Worm (Caenorhabditis elegans) whole organism, L2 larva: ENCODE results near the gene grl-25.

Experiments used
- C34F6.9 ChIP-seq: fragments of 150-350 bp; optimal IDR thresholded peaks from 2 replicates; lab custom pipeline; 2014; ENCODE audit warnings: missing biosample characterization, missing genetic modification characterization
- R02D3.7 ChIP-seq: fragments of 150-350 bp; optimal IDR thresholded peaks from 2 replicates; lab custom pipeline; 2014; ENCODE audit warnings: missing biosample characterization, missing genetic modification characterization
- Y55F3AM.14 ChIP-seq: fragments of 200-800 bp; sonication (Bioruptor generic); optimal IDR thresholded peaks from 2 replicates; lab custom pipeline; 2018; ENCODE audit warnings: mild to moderate bottlenecking, missing genetic modification characterization, missing compliant biosample characterization
- alr-1 ChIP-seq: fragments of 150-350 bp; optimal IDR thresholded peaks from 2 replicates; lab custom pipeline; 2014; ENCODE audit warnings: missing biosample characterization, missing genetic modification characterization
- ama-1 ChIP-seq: fragments of 150-350 bp; optimal IDR thresholded peaks from 2 replicates; lab custom pipeline; 2018; ENCODE audit warnings: inconsistent platforms
- blmp-1 ChIP-seq: sonication (generic microtip); optimal IDR thresholded peaks from 2 replicates; lab custom pipeline; 2017; ENCODE audit warnings: missing genetic modification characterization, mild to moderate bottlenecking, missing compliant biosample characterization, antibody characterized with exemption, moderate library complexity; ENCODE audit not compliant: insufficient read depth
- ceh-16 ChIP-seq: fragments of 150-350 bp; optimal IDR thresholded peaks from 2 replicates; lab custom pipeline; 2014; ENCODE audit warnings: missing biosample characterization, missing genetic modification characterization
- ceh-82 ChIP-seq: fragments of 150-350 bp; optimal IDR thresholded peaks from 2 replicates; lab custom pipeline; 2014; ENCODE audit warnings: missing biosample characterization, missing genetic modification characterization
- crh-2 ChIP-seq: sonication (generic microtip); optimal IDR thresholded peaks from 2 replicates; lab custom pipeline; 2017; ENCODE audit warnings: missing biosample characterization, missing genetic modification characterization
- egl-27 ChIP-seq: sonication (generic microtip); optimal IDR thresholded peaks from 3 replicates; lab custom pipeline; 2017; ENCODE audit warnings: missing biosample characterization, missing genetic modification reagents, missing genetic modification characterization
- elt-3 ChIP-seq: sonication (generic microtip); optimal IDR thresholded peaks from 2 replicates; lab custom pipeline; 2017; ENCODE audit warnings: missing biosample characterization, missing genetic modification characterization
- fos-1 ChIP-seq: fragments of 150-350 bp; optimal IDR thresholded peaks from 2 replicates; lab custom pipeline; 2014; ENCODE audit warnings: missing biosample characterization, missing genetic modification characterization
- gmeb-1 ChIP-seq: fragments of 150-350 bp; optimal IDR thresholded peaks from 2 replicates; lab custom pipeline; 2014; ENCODE audit warnings: missing biosample characterization, missing genetic modification characterization
- lin-11 ChIP-seq: fragments of 150-350 bp; sonication (generic microtip); optimal IDR thresholded peaks from 2 replicates; lab custom pipeline; 2014; ENCODE audit warnings: missing biosample characterization, missing genetic modification characterization, inconsistent platforms, mixed read lengths
- lin-13 ChIP-seq: fragments of 150-350 bp; optimal IDR thresholded peaks from 2 replicates; lab custom pipeline; 2014; ENCODE audit warnings: missing biosample characterization, missing genetic modification reagents, missing genetic modification characterization
- lin-39 ChIP-seq: fragments of 150-350 bp; optimal IDR thresholded peaks from 2 replicates; lab custom pipeline; 2014; ENCODE audit warnings: missing biosample characterization, missing genetic modification reagents, missing genetic modification characterization
- lsy-2 ChIP-seq, 2 experiments: fragments of 150-350 bp in 1 of 2; sonication (generic microtip) in 1 of 2; optimal IDR thresholded peaks; 2 replicates each; lab custom pipeline; 2014 to 2017; ENCODE audit warnings: missing biosample characterization in 2 of 2, missing genetic modification characterization in 2 of 2
- mab-5 ChIP-seq: fragments of 150-350 bp; optimal IDR thresholded peaks from 2 replicates; lab custom pipeline; 2014; ENCODE audit warnings: missing biosample characterization, missing genetic modification characterization
- mbf-1 ChIP-seq: sonication (generic microtip); optimal IDR thresholded peaks from 2 replicates; lab custom pipeline; 2017; ENCODE audit warnings: missing biosample characterization, missing genetic modification characterization
- mdl-1 ChIP-seq, 2 experiments: fragments of 150-350 bp in 1 of 2; sonication (generic microtip) in 1 of 2; optimal IDR thresholded peaks; 2 replicates each; lab custom pipeline; 2017; ENCODE audit warnings: missing biosample characterization in 2 of 2, missing genetic modification characterization in 2 of 2
- nhr-10 ChIP-seq: sonication (generic microtip); optimal IDR thresholded peaks from 2 replicates; lab custom pipeline; 2017; ENCODE audit warnings: missing biosample characterization, missing genetic modification characterization
- nhr-11 ChIP-seq: fragments of 150-350 bp; optimal IDR thresholded peaks from 2 replicates; lab custom pipeline; 2014; ENCODE audit warnings: missing biosample characterization, missing genetic modification characterization
- nhr-12 ChIP-seq: fragments of 150-350 bp; optimal IDR thresholded peaks from 2 replicates; lab custom pipeline; 2014; ENCODE audit warnings: missing biosample characterization, missing genetic modification characterization
- nhr-129 ChIP-seq: fragments of 150-350 bp; optimal IDR thresholded peaks from 2 replicates; lab custom pipeline; 2014; ENCODE audit warnings: missing biosample characterization, missing genetic modification characterization
- nhr-21 ChIP-seq: fragments of 150-350 bp; optimal IDR thresholded peaks from 2 replicates; lab custom pipeline; 2014; ENCODE audit warnings: missing biosample characterization, missing genetic modification characterization
- nhr-237 ChIP-seq: fragments of 150-350 bp; optimal IDR thresholded peaks from 2 replicates; lab custom pipeline; 2014; ENCODE audit warnings: missing biosample characterization, missing genetic modification characterization
- nhr-25 ChIP-seq: fragments of 150-350 bp; sonication (generic microtip); optimal IDR thresholded peaks from 3 replicates; lab custom pipeline; 2014; ENCODE audit warnings: missing biosample characterization, missing genetic modification characterization
- peb-1 ChIP-seq: fragments of 150-350 bp; optimal IDR thresholded peaks from 2 replicates; lab custom pipeline; 2014; ENCODE audit warnings: missing biosample characterization, missing genetic modification characterization
- sem-4 ChIP-seq: fragments of 150-350 bp; optimal IDR thresholded peaks from 2 replicates; lab custom pipeline; 2014; ENCODE audit warnings: missing biosample characterization, missing genetic modification reagents, missing genetic modification characterization
- sma-3 ChIP-seq: sonication (generic microtip); optimal IDR thresholded peaks from 2 replicates; lab custom pipeline; 2016; ENCODE audit warnings: missing genetic modification reagents, missing genetic modification characterization, missing compliant biosample characterization
- sma-9 ChIP-seq, 2 experiments: fragments of 150-350 bp in 1 of 2; sonication (generic microtip) in 1 of 2; optimal IDR thresholded peaks; 2 replicates each; lab custom pipeline; 2014 to 2016; ENCODE audit warnings: missing genetic modification characterization in 2 of 2, mild to moderate bottlenecking in 1 of 2, missing biosample characterization in 1 of 2, missing compliant biosample characterization in 1 of 2, missing genetic modification reagents in 1 of 2, moderate library complexity in 1 of 2
- snpc-4 ChIP-seq: fragments of 150-350 bp; optimal IDR thresholded peaks from 2 replicates; lab custom pipeline; 2014; ENCODE audit warnings: missing biosample characterization, missing genetic modification characterization
- unc-39 ChIP-seq: fragments of 150-350 bp; optimal IDR thresholded peaks from 2 replicates; lab custom pipeline; 2014; ENCODE audit warnings: missing biosample characterization, missing genetic modification characterization
- unc-55 ChIP-seq: fragments of 150-350 bp; sonication (generic microtip); optimal IDR thresholded peaks from 3 replicates; lab custom pipeline; 2014; ENCODE audit warnings: missing biosample characterization, missing genetic modification reagents, missing genetic modification characterization
- unc-62 ChIP-seq: fragments of 150-350 bp; optimal IDR thresholded peaks from 2 replicates; lab custom pipeline; 2014; ENCODE audit warnings: missing biosample characterization, missing genetic modification reagents, missing genetic modification characterization
- zag-1 ChIP-seq: fragments of 150-350 bp; optimal IDR thresholded peaks from 2 replicates; lab custom pipeline; 2014; ENCODE audit warnings: missing biosample characterization, missing genetic modification characterization
- ztf-1 ChIP-seq: fragments of 200-800 bp; sonication (Bioruptor generic); conservative IDR thresholded peaks from 2 replicates; pipeline ENCODE4 v1.3.6; 2022; ENCODE audit warnings: missing genetic modification characterization, missing compliant biosample characterization
- ztf-4 ChIP-seq: fragments of 150-350 bp; optimal IDR thresholded peaks from 2 replicates; lab custom pipeline; 2014; ENCODE audit warnings: missing biosample characterization, missing genetic modification characterization

grl-25 gene

DNA sequence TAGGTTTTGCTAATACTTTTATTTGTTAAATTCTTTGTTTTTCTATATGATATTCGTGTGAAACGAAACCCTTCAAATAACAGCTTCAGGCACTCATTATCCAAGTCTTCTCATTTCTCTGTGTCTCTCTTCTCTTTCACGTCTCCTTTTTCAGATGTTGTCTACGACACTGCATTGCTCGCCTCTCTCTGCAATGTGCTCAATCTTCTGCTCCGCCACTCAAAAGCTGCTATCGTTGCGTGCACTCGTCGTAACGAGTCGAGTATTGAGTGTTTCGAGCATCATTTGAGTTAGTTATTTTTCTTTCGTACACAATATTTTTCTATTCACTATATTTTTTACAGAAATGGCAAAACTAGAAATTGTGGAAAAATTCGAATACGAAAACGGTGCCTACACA, 11.1 kb downstream of the grl-25 start:
- TF ChIP-seq unc-39 (no peak), unc-55 (GFP tag; lab: Kevin White, UChicago) (peak; percentile 12), elt-3 (tag; lab: Kevin White, UChicago) (no peak), nhr-10 (tag; lab: Kevin White, UChicago) (no peak), nhr-12 (tag; lab: Kevin White, UChicago) (no peak), C34F6.9 (tag; lab: Kevin White, UChicago) (peak; percentile 10), mbf-1 (tag; lab: Kevin White, UChicago) (no peak), ceh-82 (tag; lab: Kevin White, UChicago) (no peak), ztf-4 (tag; lab: Kevin White, UChicago) (no peak), alr-1 (tag; lab: Kevin White, UChicago) (no peak), R02D3.7 (no peak)

DNA sequence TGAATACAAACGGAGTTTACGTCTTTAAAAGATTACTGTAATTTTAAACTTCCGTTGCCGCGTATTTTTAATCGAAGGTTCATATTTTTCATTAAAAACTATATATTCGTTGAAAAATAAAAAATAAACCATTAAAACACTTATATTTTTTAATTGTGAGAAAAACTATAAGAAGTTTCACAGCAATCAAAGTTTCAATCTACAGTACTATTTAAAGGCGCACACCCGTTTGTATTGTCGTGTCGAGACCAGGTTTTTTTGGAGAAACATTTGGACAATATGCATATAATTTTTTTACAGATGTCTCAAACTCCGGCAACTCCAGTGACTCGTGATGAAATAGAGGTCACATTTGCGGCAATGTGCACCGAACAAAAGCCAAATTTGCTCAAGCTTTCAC, 11.7 kb downstream of the grl-25 start, which contains the start of gene R08D7.5:
TSS of gene R08D7.5 (plus strand) at position 301 of the 400 bp plus-strand sequence.
- no peak for TF ChIP-seq gmeb-1 (tag; lab: Kevin White, UChicago)

DNA sequence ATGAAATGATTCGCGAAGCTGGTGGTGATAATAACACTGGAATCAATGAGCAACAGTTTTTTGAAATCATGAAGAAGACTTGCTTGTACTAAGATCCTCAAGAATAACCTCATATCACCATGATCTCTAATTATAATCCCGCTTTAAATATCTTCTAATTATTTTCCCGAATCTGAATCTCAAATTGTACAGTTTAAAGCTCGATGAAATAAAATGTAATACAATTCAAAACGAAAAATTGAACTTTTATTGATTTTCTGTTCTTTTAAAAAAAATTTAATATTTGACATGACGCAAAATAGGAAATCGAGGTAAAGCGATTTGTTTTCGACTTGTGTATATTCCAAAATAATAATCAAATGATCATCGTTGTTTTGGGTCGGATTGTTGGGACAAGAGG, 12.7 kb downstream of the grl-25 start:
- no peak for TF ChIP-seq ztf-1 (GFP tag; lab: Robert Waterston, UW)
- no peak for TF ChIP-seq nhr-11 (tag; lab: Kevin White, UChicago)
- no peak for TF ChIP-seq ama-1 (lab: Kevin White, UChicago)
- no peak for TF ChIP-seq lin-39
- no peak for TF ChIP-seq nhr-25 (tag; lab: Kevin White, UChicago)
- TF ChIP-seq sma-9 (GFP tag; optimal IDR thresholded peaks at IDR 0.05; lab: Kevin White, UChicago), result no peak
- no peak for TF ChIP-seq sma-9 (tag; optimal IDR thresholded peaks at IDR 0.05; lab: Kevin White, UChicago)
- peak; percentile 58 for TF ChIP-seq nhr-21
- TF ChIP-seq nhr-10 (tag; lab: Kevin White, UChicago), result no peak
- TF ChIP-seq unc-62 (GFP tag; lab: Kevin White, UChicago), result no peak
- peak; percentile 28 for TF ChIP-seq blmp-1
- peak; percentile 24 for TF ChIP-seq Y55F3AM.14 (GFP tag; lab: Kevin White, UChicago)

DNA sequence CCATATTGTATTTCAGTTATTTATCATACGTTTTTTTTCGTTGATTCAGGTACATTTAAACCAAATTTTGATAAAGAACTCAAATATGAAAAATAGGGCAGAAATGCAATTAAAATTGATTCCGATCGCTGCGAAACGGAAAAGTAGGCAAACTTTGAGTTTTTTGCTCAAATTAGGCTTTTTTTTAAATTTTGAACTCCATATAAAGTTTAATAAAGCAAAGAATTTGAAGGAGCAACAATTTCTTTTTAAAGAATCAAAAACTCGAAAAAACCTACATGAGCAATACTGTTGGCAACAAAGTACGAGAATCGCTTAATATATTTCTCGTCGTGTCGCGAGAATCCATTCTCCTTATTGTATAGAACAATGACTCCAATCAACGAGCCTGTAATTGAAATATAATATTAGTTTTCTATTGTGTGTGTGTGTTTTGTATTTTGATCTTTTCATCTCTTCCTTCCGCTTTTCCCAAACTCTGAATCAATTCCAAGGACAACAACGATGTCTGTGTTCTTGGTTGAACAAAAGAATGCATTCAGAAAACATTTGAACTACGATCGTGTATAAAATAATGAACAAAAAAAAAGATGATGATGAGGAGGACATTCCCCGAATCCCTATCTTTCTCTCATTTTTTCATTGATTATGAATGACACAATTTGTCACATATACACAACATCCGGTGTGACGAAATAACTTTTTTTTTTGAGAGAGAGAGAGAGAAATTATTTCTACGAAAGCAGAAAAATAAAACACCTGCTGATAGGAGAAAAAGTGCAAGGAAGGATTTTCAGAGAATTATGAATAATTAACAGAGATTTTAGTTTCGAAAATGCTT, 16.6 kb downstream of the grl-25 start:
- TF ChIP-seq alr-1 (tag; lab: Kevin White, UChicago) (no peak), snpc-4 (tag; lab: Kevin White, UChicago) (no peak), unc-55 (GFP tag; lab: Kevin White, UChicago) (no peak), ztf-1 (GFP tag; lab: Robert Waterston, UW) (no peak), fos-1 (tag; lab: Kevin White, UChicago) (peak; percentile 15), lsy-2 (tag; optimal IDR thresholded peaks at IDR 0.05; lab: Kevin White, UChicago) (peak in 1 of 2 experiments; percentile 36), mab-5 (no peak), crh-2 (tag; lab: Kevin White, UChicago) (peak; percentile 2), sma-3 (GFP tag; lab: Kevin White, UChicago) (peak; percentile 15), Y55F3AM.14 (GFP tag; lab: Kevin White, UChicago) (peak; percentile 55), C34F6.9 (tag; lab: Kevin White, UChicago) (peak; percentile 34), nhr-237 (tag; lab: Kevin White, UChicago) (no peak), sma-9 (GFP tag; optimal IDR thresholded peaks at IDR 0.05; lab: Kevin White, UChicago) (peak; percentile 37), sma-9 (tag; optimal IDR thresholded peaks at IDR 0.05; lab: Kevin White, UChicago) (no peak), nhr-25 (tag; lab: Kevin White, UChicago) (peak; percentile 36), lin-11 (tag; lab: Kevin White, UChicago) (no peak), ama-1 (lab: Kevin White, UChicago) (no peak), unc-62 (GFP tag; lab: Kevin White, UChicago) (no peak), mbf-1 (tag; lab: Kevin White, UChicago) (no peak)

DNA sequence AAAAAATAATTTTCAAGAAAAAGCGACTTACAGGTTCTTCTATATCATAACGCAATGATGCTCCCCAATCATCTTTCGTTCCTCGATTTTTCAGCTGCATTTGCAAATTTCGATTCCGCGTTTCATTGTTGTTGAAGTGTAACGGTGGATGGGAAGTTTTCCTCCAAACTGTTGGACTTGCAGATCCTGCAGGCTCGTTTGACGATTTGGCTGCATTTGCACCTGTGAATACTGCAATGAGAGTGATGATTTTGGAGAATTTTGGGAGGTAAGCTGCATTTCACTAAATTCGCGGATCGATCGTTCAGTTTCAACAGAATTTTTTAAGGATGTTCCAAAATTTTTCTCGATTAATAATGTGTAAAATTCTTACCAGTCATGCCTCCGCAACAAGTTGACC, 18.8 kb downstream of the grl-25 start:
- no peak for TF ChIP-seq peb-1 (tag; lab: Kevin White, UChicago)
- no peak for TF ChIP-seq C34F6.9 (tag; lab: Kevin White, UChicago)
- no peak for TF ChIP-seq ceh-82 (tag; lab: Kevin White, UChicago)
- no peak for TF ChIP-seq nhr-237 (tag; lab: Kevin White, UChicago)
- no peak for TF ChIP-seq ceh-16 (tag; lab: Kevin White, UChicago)
- no peak for TF ChIP-seq lin-13 (GFP tag; lab: Kevin White, UChicago)
- TF ChIP-seq zag-1 (tag; lab: Kevin White, UChicago), result no peak
- TF ChIP-seq egl-27 (tag; lab: Kevin White, UChicago), result no peak
- no peak for TF ChIP-seq nhr-10 (tag; lab: Kevin White, UChicago)
- TF ChIP-seq unc-62 (GFP tag; lab: Kevin White, UChicago), result no peak
- no peak for TF ChIP-seq mdl-1 (tag; optimal IDR thresholded peaks at IDR 0.05; lab: Kevin White, UChicago)
- no peak for TF ChIP-seq lsy-2 (tag; optimal IDR thresholded peaks at IDR 0.05; lab: Kevin White, UChicago)
- TF ChIP-seq nhr-129 (tag; lab: Kevin White, UChicago), result no peak
- no peak for TF ChIP-seq sem-4 (tag; lab: Kevin White, UChicago)
- no peak for TF ChIP-seq alr-1 (tag; lab: Kevin White, UChicago)
